Fruit fly (Drosophila melanogaster) whole organism, prepupa: ENCODE results near the gene santa-maria.

Source experiments
- Blimp-1 ChIP-seq: fragments of 200-800 bp; sonication (Bioruptor generic); optimal IDR thresholded peaks from 3 replicates; lab custom pipeline; 2017; ENCODE audit warnings: missing biosample characterization, missing genetic modification characterization, mild to moderate bottlenecking, moderate library complexity, missing genetic modification reagents
- CG10631 ChIP-seq: fragments of 200-800 bp; sonication (Bioruptor generic); optimal IDR thresholded peaks from 2 replicates; lab custom pipeline; 2016; ENCODE audit warnings: missing biosample characterization, missing genetic modification characterization
- CG10669 ChIP-seq: fragments of 200-800 bp; sonication (Bioruptor generic); optimal IDR thresholded peaks from 3 replicates; lab custom pipeline; 2018; ENCODE audit warnings: missing biosample characterization, mild to moderate bottlenecking, missing genetic modification characterization, moderate library complexity
- CG11294 ChIP-seq: fragments of 200-800 bp; sonication (Bioruptor generic); IDR thresholded peaks from 2 replicates; pipeline ENCODE4 v1.3.6; 2022; ENCODE audit warnings: missing biosample characterization, missing genetic modification characterization
- CG11762 ChIP-seq: fragments of 200-800 bp; sonication (Bioruptor generic); optimal IDR thresholded peaks from 3 replicates; lab custom pipeline; 2016; ENCODE audit warnings: missing biosample characterization, missing genetic modification characterization; ENCODE audit not compliant: insufficient read depth
- CG11902 ChIP-seq: fragments of 200-800 bp; sonication (Bioruptor generic); optimal IDR thresholded peaks from 3 replicates; lab custom pipeline; 2016; ENCODE audit warnings: missing biosample characterization, missing genetic modification characterization
- CG15336 ChIP-seq: fragments of 200-800 bp; sonication (Bioruptor generic); IDR thresholded peaks from 2 replicates; pipeline ENCODE4 v1.3.6; 2022; ENCODE audit warnings: missing biosample characterization, missing genetic modification characterization
- CG1621 ChIP-seq: fragments of 200-800 bp; sonication (Bioruptor generic); optimal IDR thresholded peaks from 3 replicates; lab custom pipeline; 2018; ENCODE audit warnings: missing biosample characterization, mild to moderate bottlenecking, missing genetic modification characterization
- CG16779 ChIP-seq: fragments of 200-800 bp; sonication (Bioruptor generic); optimal IDR thresholded peaks from 3 replicates; lab custom pipeline; 2017; ENCODE audit warnings: missing biosample characterization, mild to moderate bottlenecking, missing genetic modification characterization
- CG3032 ChIP-seq: fragments of 200-800 bp; optimal IDR thresholded peaks from 2 replicates; lab custom pipeline; 2019; ENCODE audit warnings: missing biosample characterization, mild to moderate bottlenecking, missing genetic modification characterization, moderate library complexity
- CG31627 ChIP-seq: fragments of 200-800 bp; sonication (Bioruptor generic); optimal IDR thresholded peaks from 3 replicates; lab custom pipeline; 2016; ENCODE audit warnings: missing biosample characterization, missing genetic modification characterization
- CG32006 ChIP-seq: fragments of 200-800 bp; sonication (Bioruptor generic); optimal IDR thresholded peaks from 3 replicates; lab custom pipeline; 2017; ENCODE audit warnings: missing biosample characterization, mild to moderate bottlenecking, missing genetic modification characterization
- CG34406 ChIP-seq: fragments of 200-800 bp; sonication (Bioruptor generic); optimal IDR thresholded peaks from 3 replicates; lab custom pipeline; 2016; ENCODE audit warnings: missing biosample characterization, missing genetic modification characterization
- CG3919 ChIP-seq: fragments of 200-800 bp; sonication (Bioruptor generic); optimal IDR thresholded peaks from 3 replicates; lab custom pipeline; 2016; ENCODE audit warnings: missing biosample characterization, missing genetic modification characterization
- CG4318 ChIP-seq: fragments of 200-800 bp; sonication (Bioruptor generic); optimal IDR thresholded peaks from 3 replicates; lab custom pipeline; 2017; ENCODE audit warnings: missing biosample characterization, mild to moderate bottlenecking, missing genetic modification characterization
- CG6163 ChIP-seq: fragments of 200-800 bp; sonication (Bioruptor generic); IDR thresholded peaks from 3 replicates; pipeline ENCODE4 v1.3.6; 2022; ENCODE audit warnings: missing biosample characterization, missing genetic modification characterization
- CG6808 ChIP-seq: fragments of 200-800 bp; sonication (Bioruptor generic); optimal IDR thresholded peaks from 3 replicates; lab custom pipeline; 2017; ENCODE audit warnings: missing biosample characterization, missing genetic modification characterization, mild to moderate bottlenecking, moderate library complexity, missing genetic modification reagents
- CG6854 ChIP-seq: fragments of 200-800 bp; sonication (Bioruptor generic); optimal IDR thresholded peaks from 2 replicates; lab custom pipeline; 2017; ENCODE audit warnings: missing biosample characterization, mild to moderate bottlenecking, missing genetic modification characterization
- CG7368 ChIP-seq: fragments of 200-800 bp; sonication (Bioruptor generic); optimal IDR thresholded peaks from 3 replicates; lab custom pipeline; 2016; ENCODE audit warnings: missing biosample characterization, missing genetic modification characterization
- CG8319 ChIP-seq: fragments of 200-800 bp; sonication (Bioruptor generic); optimal IDR thresholded peaks from 3 replicates; lab custom pipeline; 2016; ENCODE audit warnings: missing biosample characterization, missing genetic modification characterization
- CG8632 ChIP-seq: fragments of 200-800 bp; sonication (Bioruptor generic); optimal IDR thresholded peaks from 3 replicates; lab custom pipeline; 2016; ENCODE audit warnings: missing biosample characterization, missing genetic modification characterization
- CG9139 ChIP-seq: fragments of 200-800 bp; sonication (Bioruptor generic); optimal IDR thresholded peaks from 3 replicates; lab custom pipeline; 2017; ENCODE audit warnings: missing biosample characterization, mild to moderate bottlenecking, missing genetic modification characterization
- Eip75B ChIP-seq: fragments of 200-800 bp; sonication (Bioruptor generic); optimal IDR thresholded peaks from 3 replicates; lab custom pipeline; 2016; ENCODE audit warnings: missing biosample characterization, missing genetic modification characterization
- Gug ChIP-seq: fragments of 200-800 bp; sonication (Bioruptor generic); IDR thresholded peaks from 2 replicates; pipeline ENCODE4 v1.3.6; 2022; ENCODE audit warnings: missing biosample characterization, missing genetic modification characterization
- Hr39 ChIP-seq: fragments of 200-800 bp; sonication (Bioruptor generic); optimal IDR thresholded peaks from 2 replicates; lab custom pipeline; 2016; ENCODE audit warnings: missing biosample characterization, missing genetic modification characterization
- Hr4 ChIP-seq: fragments of 200-800 bp; sonication (Bioruptor generic); optimal IDR thresholded peaks from 3 replicates; lab custom pipeline; 2016; ENCODE audit warnings: missing biosample characterization, missing genetic modification characterization
- Lpt ChIP-seq: fragments of 200-800 bp; sonication (Bioruptor generic); optimal IDR thresholded peaks from 3 replicates; lab custom pipeline; 2016; ENCODE audit warnings: missing biosample characterization, missing genetic modification characterization
- Smox ChIP-seq: fragments of 200-800 bp; sonication (Bioruptor generic); optimal IDR thresholded peaks from 3 replicates; lab custom pipeline; 2016; ENCODE audit warnings: missing biosample characterization, missing genetic modification characterization
- Sox102F ChIP-seq: fragments of 200-800 bp; sonication (Bioruptor generic); optimal IDR thresholded peaks from 2 replicates; lab custom pipeline; 2016; ENCODE audit warnings: missing biosample characterization, mild to moderate bottlenecking, missing genetic modification characterization
- Sox14 ChIP-seq: fragments of 200-800 bp; sonication (Bioruptor generic); optimal IDR thresholded peaks from 3 replicates; lab custom pipeline; 2016; ENCODE audit warnings: missing biosample characterization, missing genetic modification characterization
- Sox15 ChIP-seq: fragments of 200-800 bp; sonication (Bioruptor generic); optimal IDR thresholded peaks from 3 replicates; lab custom pipeline; 2016; ENCODE audit warnings: missing biosample characterization, missing genetic modification characterization
- achi ChIP-seq: fragments of 200-800 bp; sonication (Bioruptor generic); optimal IDR thresholded peaks from 3 replicates; lab custom pipeline; 2016; ENCODE audit warnings: missing biosample characterization, missing genetic modification characterization
- acj6 ChIP-seq: fragments of 200-800 bp; sonication (Bioruptor generic); optimal IDR thresholded peaks from 3 replicates; lab custom pipeline; 2016; ENCODE audit warnings: missing biosample characterization, missing genetic modification characterization
- cyc ChIP-seq: fragments of 200-800 bp; sonication (Bioruptor generic); optimal IDR thresholded peaks from 3 replicates; lab custom pipeline; 2016; ENCODE audit warnings: missing biosample characterization, missing genetic modification characterization
- dac ChIP-seq: fragments of 200-800 bp; sonication (Bioruptor generic); optimal IDR thresholded peaks from 2 replicates; lab custom pipeline; 2017; ENCODE audit warnings: missing biosample characterization, mild to moderate bottlenecking, missing genetic modification characterization
- dsx ChIP-seq: fragments of 200-800 bp; optimal IDR thresholded peaks from 3 replicates; lab custom pipeline; 2019; ENCODE audit warnings: missing biosample characterization, mild to moderate bottlenecking, missing genetic modification characterization, moderate library complexity; ENCODE audit not compliant: poor library complexity, severe bottlenecking
- esn ChIP-seq: fragments of 200-800 bp; sonication (Bioruptor generic); optimal IDR thresholded peaks from 2 replicates; lab custom pipeline; 2016; ENCODE audit warnings: missing biosample characterization, mild to moderate bottlenecking, missing genetic modification characterization, moderate library complexity
- fd59A ChIP-seq: fragments of 200-800 bp; sonication (Bioruptor generic); optimal IDR thresholded peaks from 2 replicates; lab custom pipeline; 2017; ENCODE audit warnings: missing biosample characterization, mild to moderate bottlenecking, missing genetic modification characterization, missing genetic modification reagents
- fd85E ChIP-seq: fragments of 200-800 bp; sonication (Bioruptor generic); optimal IDR thresholded peaks from 3 replicates; lab custom pipeline; 2016; ENCODE audit warnings: missing biosample characterization, missing genetic modification characterization
- fkh ChIP-seq: fragments of 200-800 bp; sonication (Bioruptor generic); optimal IDR thresholded peaks from 3 replicates; lab custom pipeline; 2017; ENCODE audit warnings: missing biosample characterization, mild to moderate bottlenecking, missing genetic modification characterization, moderate library complexity
- net ChIP-seq: fragments of 200-800 bp; sonication (Bioruptor generic); optimal IDR thresholded peaks from 3 replicates; lab custom pipeline; 2016; ENCODE audit warnings: missing biosample characterization, missing genetic modification characterization
- pdm3 ChIP-seq: fragments of 200-800 bp; sonication (Bioruptor generic); optimal IDR thresholded peaks from 3 replicates; lab custom pipeline; 2016; ENCODE audit warnings: missing biosample characterization, missing genetic modification characterization
- spab ChIP-seq: fragments of 200-800 bp; sonication (Bioruptor generic); optimal IDR thresholded peaks from 2 replicates; lab custom pipeline; 2017; ENCODE audit warnings: missing biosample characterization, mild to moderate bottlenecking, missing genetic modification characterization, missing genetic modification reagents
- ss ChIP-seq, 2 experiments: fragments of 200-800 bp; sonication (Bioruptor generic); optimal IDR thresholded peaks; 2 replicates in 1 of 2; 3 replicates in 1 of 2; lab custom pipeline; 2017 to 2018; ENCODE audit warnings: mild to moderate bottlenecking in 2 of 2, missing biosample characterization in 2 of 2, missing genetic modification characterization in 2 of 2, moderate library complexity in 1 of 2

Gene santa-maria

DNA sequence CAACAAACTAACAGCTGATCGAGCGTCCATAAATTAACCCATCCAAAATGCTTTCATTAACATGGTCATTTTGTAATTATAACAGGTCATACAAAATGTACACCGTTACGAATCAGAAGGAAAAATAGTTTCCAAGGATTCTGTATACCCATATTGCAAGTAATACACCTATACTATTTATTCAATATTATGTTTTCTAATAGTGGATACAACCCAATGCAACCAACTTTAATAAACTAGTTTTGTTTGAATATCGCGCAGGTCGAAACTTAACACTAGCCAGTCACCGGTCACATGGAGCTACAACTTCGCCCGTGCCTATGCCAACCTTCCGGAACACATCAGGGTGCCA lies 23.3 kb downstream of the santa-maria start:
- TF ChIP-seq Eip75B (GFP tag; lab: Kevin White, UChicago) (no peak), net (GFP tag; lab: Kevin White, UChicago) (no peak), Sox15 (no peak), Hr4 (GFP tag; lab: Kevin White, UChicago) (no peak), CG31627 (GFP tag; lab: Kevin White, UChicago) (no peak), ss (GFP tag; optimal IDR thresholded peaks at IDR 0.05; lab: Kevin White, UChicago) (no peak), Hr39 (GFP tag; lab: Kevin White, UChicago) (no peak), pdm3 (no peak)
- TF ChIP-seq, all 60 proteins: peak for 0

dm6 chr2L:7427067-7427785 lies 23.8 kb downstream of the santa-maria start:
- no peak for TF ChIP-seq cyc
- peak; percentile 61 for TF ChIP-seq fkh

DNA sequence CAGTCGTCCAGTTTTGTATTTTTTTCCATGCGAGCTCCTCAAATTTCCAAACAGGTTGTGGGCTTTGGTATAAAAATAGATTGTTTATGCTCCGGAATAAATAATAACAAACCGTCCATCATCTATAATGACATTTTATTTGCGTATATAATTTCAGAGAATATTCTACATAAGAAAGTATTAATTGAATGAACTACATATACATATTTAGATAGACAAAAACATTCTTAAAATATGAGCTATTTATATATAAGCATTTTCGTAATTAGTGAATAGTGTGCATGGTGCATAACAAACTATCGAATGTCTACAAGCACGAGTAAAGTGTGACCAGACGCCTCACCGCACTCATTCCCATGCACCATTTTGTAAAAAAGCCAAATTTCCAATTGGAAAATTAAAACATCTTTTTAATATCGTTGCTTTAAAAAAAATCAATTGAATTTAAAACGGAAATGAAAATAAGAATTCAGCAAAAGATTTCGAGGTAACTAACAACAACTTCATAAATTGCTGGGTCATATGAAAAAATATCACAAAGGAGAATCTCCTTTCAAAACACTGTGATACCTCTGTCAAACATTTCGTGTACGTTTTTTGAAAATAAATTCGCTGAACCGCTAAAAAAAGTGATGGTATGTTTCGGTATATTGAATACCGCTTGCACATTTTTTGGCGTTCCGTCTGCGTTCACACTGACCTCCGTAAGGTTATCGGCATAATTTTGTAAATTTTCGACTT lies 24.5 kb downstream of the santa-maria start, which contains the start of gene muc:
TSS of gene muc (plus strand) at position 541 of the 741 bp plus-strand sequence.
- TF ChIP-seq CG4318 (GFP tag; lab: Kevin White, UChicago) (no peak), CG10669 (peak; percentile 2), dsx (GFP tag; lab: Kevin White, UChicago) (peak; percentile 13), Sox15 (peak; percentile 14), Sox14 (GFP tag; lab: Kevin White, UChicago) (peak; percentile 38), CG32006 (GFP tag; lab: Kevin White, UChicago) (peak; percentile 27), CG1621 (tag; lab: Kevin White, UChicago) (no peak), Eip75B (GFP tag; lab: Kevin White, UChicago) (peak; percentile 23), CG16779 (tag; lab: Kevin White, UChicago) (no peak), CG6854 (GFP tag; lab: Kevin White, UChicago) (no peak), CG3032 (tag; lab: Kevin White, UChicago) (peak; percentile 39), net (GFP tag; lab: Kevin White, UChicago) (no peak), esn (GFP tag; lab: Kevin White, UChicago) (peak; percentile 31), spab (GFP tag; lab: Kevin White, UChicago) (no peak), CG11762 (GFP tag; lab: Kevin White, UChicago) (no peak), Hr4 (GFP tag; lab: Kevin White, UChicago) (no peak), fd85E (GFP tag; lab: Kevin White, UChicago) (no peak), dac (GFP tag; lab: Kevin White, UChicago) (no peak), achi (no peak), CG3919 (GFP tag; lab: Kevin White, UChicago) (peak; percentile 27), CG34406 (GFP tag; lab: Kevin White, UChicago) (peak; percentile 18), Lpt (GFP tag; lab: Kevin White, UChicago) (no peak), fd59A (GFP tag; lab: Kevin White, UChicago) (no peak), CG15336 (GFP tag; lab: Robert Waterston, UW) (no peak), Sox102F (GFP tag; lab: Kevin White, UChicago) (no peak), Blimp-1 (GFP tag; lab: Kevin White, UChicago) (no peak), CG6163 (GFP tag; lab: Robert Waterston, UW) (no peak), CG6808 (GFP tag; lab: Kevin White, UChicago) (no peak), CG7368 (GFP tag; lab: Kevin White, UChicago) (no peak), Gug (GFP tag; lab: Robert Waterston, UW) (no peak), CG11294 (GFP tag; lab: Robert Waterston, UW) (no peak), Smox (GFP tag; lab: Kevin White, UChicago) (peak; percentile 59), CG8632 (GFP tag; lab: Kevin White, UChicago) (no peak), pdm3 (peak; percentile 9), CG10631 (GFP tag; lab: Kevin White, UChicago) (peak; percentile 19), fkh (no peak), CG31627 (GFP tag; lab: Kevin White, UChicago) (peak; percentile 60), CG8319 (no peak), acj6 (no peak), CG9139 (GFP tag; lab: Kevin White, UChicago) (no peak), CG11902 (GFP tag; lab: Kevin White, UChicago) (no peak)
